Fruit fly (Drosophila melanogaster) whole organism, embryonic: ENCODE data around the gene Cpr67Fa2.

Experiments used
- CG10267 ChIP-seq: fragments of 200-800 bp; sonication (Bioruptor generic); optimal IDR thresholded peaks from 2 replicates; lab custom pipeline; 2018; ENCODE audit warnings: missing biosample characterization, mild to moderate bottlenecking, missing genetic modification characterization, moderate library complexity
- CG10274 ChIP-seq: fragments of 200-800 bp; sonication (Bioruptor generic); optimal IDR thresholded peaks from 3 replicates; lab custom pipeline; 2017; ENCODE audit warnings: missing biosample characterization, mild to moderate bottlenecking, missing genetic modification characterization
- CG10321 ChIP-seq: fragments of 200-800 bp; sonication (Bioruptor generic); IDR thresholded peaks from 2 replicates; pipeline ENCODE4 v1.3.6; 2022; ENCODE audit warnings: missing biosample characterization, missing genetic modification characterization
- CG1233 ChIP-seq: fragments of 200-800 bp; sonication (Bioruptor generic); optimal IDR thresholded peaks from 4 replicates; lab custom pipeline; 2018; ENCODE audit warnings: missing biosample characterization, mild to moderate bottlenecking, missing genetic modification characterization
- CG12744 ChIP-seq: fragments of 200-800 bp; sonication (Bioruptor generic); optimal IDR thresholded peaks from 2 replicates; lab custom pipeline; 2016; ENCODE audit warnings: missing biosample characterization, missing genetic modification characterization
- CG13424 ChIP-seq: fragments of 200-800 bp; sonication (Bioruptor generic); optimal IDR thresholded peaks from 2 replicates; lab custom pipeline; 2019; ENCODE audit warnings: missing biosample characterization, mild to moderate bottlenecking, missing genetic modification characterization, moderate library complexity
- CG14860 ChIP-seq: fragments of 200-800 bp; sonication (Bioruptor generic); IDR thresholded peaks from 3 replicates; pipeline ENCODE4 v1.3.6; 2022; ENCODE audit warnings: missing biosample characterization, missing genetic modification characterization; ENCODE audit not compliant: partially characterized antibody
- CG15269 ChIP-seq: fragments of 200-800 bp; sonication (Bioruptor generic); optimal IDR thresholded peaks from 2 replicates; lab custom pipeline; 2018; ENCODE audit warnings: missing biosample characterization, mild to moderate bottlenecking, missing genetic modification characterization, moderate library complexity
- CG15696 ChIP-seq: fragments of 200-800 bp; sonication (Bioruptor generic); optimal IDR thresholded peaks from 2 replicates; lab custom pipeline; 2019; ENCODE audit warnings: missing biosample characterization, mild to moderate bottlenecking, missing genetic modification characterization, moderate library complexity
- CG1603 ChIP-seq: fragments of 200-800 bp; sonication (Bioruptor generic); optimal IDR thresholded peaks from 2 replicates; lab custom pipeline; 2019; ENCODE audit warnings: missing biosample characterization, mild to moderate bottlenecking, missing genetic modification characterization, moderate library complexity
- CG17359 ChIP-seq: fragments of 200-800 bp; sonication (Bioruptor generic); optimal IDR thresholded peaks from 3 replicates; lab custom pipeline; 2018; ENCODE audit warnings: missing biosample characterization, mild to moderate bottlenecking, missing genetic modification characterization, moderate library complexity
- CG17568 ChIP-seq: fragments of 200-800 bp; sonication (Bioruptor generic); optimal IDR thresholded peaks from 2 replicates; lab custom pipeline; 2018; ENCODE audit warnings: missing biosample characterization, mild to moderate bottlenecking, missing genetic modification characterization, moderate library complexity
- CG30431 ChIP-seq: fragments of 200-800 bp; sonication (Bioruptor generic); optimal IDR thresholded peaks from 2 replicates; lab custom pipeline; 2017; ENCODE audit warnings: missing biosample characterization, missing genetic modification characterization
- CG31441 ChIP-seq: fragments of 200-800 bp; sonication (Bioruptor generic); IDR thresholded peaks from 2 replicates; pipeline ENCODE4 v1.3.6; 2022; ENCODE audit warnings: missing biosample characterization, missing genetic modification characterization
- CG33213 ChIP-seq: fragments of 200-800 bp; sonication (Bioruptor generic); optimal IDR thresholded peaks from 3 replicates; lab custom pipeline; 2016; ENCODE audit warnings: missing biosample characterization, missing genetic modification characterization
- CG34224 ChIP-seq: fragments of 200-800 bp; sonication (Bioruptor generic); IDR thresholded peaks from 3 replicates; pipeline ENCODE4 v1.3.6; 2022; ENCODE audit warnings: missing biosample characterization, missing genetic modification characterization; ENCODE audit not compliant: partially characterized antibody
- CG4360 ChIP-seq: fragments of 200-800 bp; sonication (Bioruptor generic); IDR thresholded peaks from 2 replicates; pipeline ENCODE4 v1.3.6; 2022; ENCODE audit warnings: missing biosample characterization, missing genetic modification characterization
- CG4820 ChIP-seq: fragments of 200-800 bp; sonication (Bioruptor generic); optimal IDR thresholded peaks from 3 replicates; lab custom pipeline; 2016; ENCODE audit warnings: missing biosample characterization, missing genetic modification characterization
- CG5953 ChIP-seq: fragments of 200-800 bp; sonication (Bioruptor generic); IDR thresholded peaks from 2 replicates; pipeline ENCODE4 v1.3.6; 2022; ENCODE audit warnings: missing biosample characterization, missing genetic modification characterization
- CG6654 ChIP-seq: fragments of 200-800 bp; sonication (Bioruptor generic); optimal IDR thresholded peaks from 2 replicates; lab custom pipeline; 2017; ENCODE audit warnings: missing biosample characterization, mild to moderate bottlenecking, missing genetic modification characterization
- CG7556 ChIP-seq: fragments of 200-800 bp; sonication (Bioruptor generic); optimal IDR thresholded peaks from 2 replicates; lab custom pipeline; 2017; ENCODE audit warnings: missing biosample characterization, mild to moderate bottlenecking, missing genetic modification characterization
- CG8359 ChIP-seq: fragments of 200-800 bp; sonication (Bioruptor generic); optimal IDR thresholded peaks from 2 replicates; lab custom pipeline; 2017; ENCODE audit warnings: missing biosample characterization, mild to moderate bottlenecking, missing genetic modification characterization, borderline replicate concordance
- CG8765 ChIP-seq: fragments of 200-800 bp; sonication (Bioruptor generic); IDR thresholded peaks from 2 replicates; pipeline ENCODE4 v1.3.6; 2022; ENCODE audit warnings: missing biosample characterization, missing genetic modification characterization
- Camta ChIP-seq: fragments of 200-800 bp; sonication (Bioruptor generic); optimal IDR thresholded peaks from 2 replicates; lab custom pipeline; 2016; ENCODE audit warnings: missing biosample characterization, missing genetic modification characterization
- Doc3 ChIP-seq: fragments of 200-800 bp; sonication (Bioruptor generic); IDR thresholded peaks from 3 replicates; pipeline ENCODE4 v1.3.6; 2022; ENCODE audit warnings: missing biosample characterization, missing genetic modification characterization; ENCODE audit not compliant: partially characterized antibody
- E2f1 ChIP-seq: fragments of 200-800 bp; sonication (Bioruptor generic); IDR thresholded peaks from 2 replicates; pipeline ENCODE4 v1.3.6; 2022; ENCODE audit warnings: missing biosample characterization, missing genetic modification characterization
- Fer1 ChIP-seq: fragments of 200-800 bp; sonication (Bioruptor generic); optimal IDR thresholded peaks from 2 replicates; lab custom pipeline; 2017; ENCODE audit warnings: missing biosample characterization, mild to moderate bottlenecking, missing genetic modification characterization
- Hand ChIP-seq: fragments of 200-800 bp; sonication (Bioruptor generic); optimal IDR thresholded peaks from 2 replicates; lab custom pipeline; 2017; ENCODE audit warnings: mild to moderate bottlenecking, missing biosample characterization, missing genetic modification reagents, missing genetic modification characterization
- HmgD ChIP-seq: fragments of 200-800 bp; sonication (Bioruptor generic); optimal IDR thresholded peaks from 3 replicates; lab custom pipeline; 2016; ENCODE audit warnings: missing biosample characterization, missing genetic modification characterization
- Hsf ChIP-seq: fragments of 200-800 bp; sonication (Bioruptor generic); optimal IDR thresholded peaks from 3 replicates; lab custom pipeline; 2016; ENCODE audit warnings: missing biosample characterization, missing genetic modification characterization
- Lim3 ChIP-seq: fragments of 200-800 bp; sonication (Bioruptor generic); IDR thresholded peaks from 2 replicates; pipeline ENCODE4 v1.3.6; 2022; ENCODE audit warnings: missing biosample characterization, missing genetic modification characterization
- Myb ChIP-seq: fragments of 200-800 bp; sonication (Bioruptor generic); optimal IDR thresholded peaks from 2 replicates; lab custom pipeline; 2016; ENCODE audit warnings: missing biosample characterization, missing genetic modification characterization
- NC2α ChIP-seq: fragments of 200-800 bp; sonication (Bioruptor generic); optimal IDR thresholded peaks from 2 replicates; lab custom pipeline; 2016; ENCODE audit warnings: missing biosample characterization, missing genetic modification characterization
- NC2β ChIP-seq: fragments of 200-800 bp; sonication (Bioruptor generic); optimal IDR thresholded peaks from 2 replicates; lab custom pipeline; 2016; ENCODE audit warnings: missing biosample characterization, missing genetic modification characterization
- Spps ChIP-seq: fragments of 200-800 bp; sonication (Bioruptor generic); optimal IDR thresholded peaks from 2 replicates; lab custom pipeline; 2018; ENCODE audit warnings: missing biosample characterization, mild to moderate bottlenecking, missing genetic modification characterization
- ash1 ChIP-seq: fragments of 200-800 bp; sonication (Bioruptor generic); optimal IDR thresholded peaks from 2 replicates; lab custom pipeline; 2018; ENCODE audit warnings: missing biosample characterization, mild to moderate bottlenecking, missing genetic modification characterization
- cwo ChIP-seq: fragments of 200-800 bp; sonication (Bioruptor generic); optimal IDR thresholded peaks from 3 replicates; lab custom pipeline; 2017; ENCODE audit warnings: missing biosample characterization, missing genetic modification characterization, mild to moderate bottlenecking, moderate library complexity, missing genetic modification reagents
- exex ChIP-seq: fragments of 200-800 bp; sonication (Bioruptor generic); optimal IDR thresholded peaks from 4 replicates; lab custom pipeline; 2018; ENCODE audit warnings: missing biosample characterization, mild to moderate bottlenecking, missing genetic modification characterization, moderate library complexity
- eyg ChIP-seq: fragments of 200-800 bp; sonication (Bioruptor generic); optimal IDR thresholded peaks from 3 replicates; lab custom pipeline; 2016; ENCODE audit warnings: missing biosample characterization, missing genetic modification characterization
- gro ChIP-seq: fragments of 200-800 bp; sonication (Bioruptor generic); optimal IDR thresholded peaks from 2 replicates; lab custom pipeline; 2016; ENCODE audit warnings: missing biosample characterization, missing genetic modification characterization
- gt ChIP-seq: fragments of 200-800 bp; sonication (Bioruptor generic); IDR thresholded peaks from 2 replicates; pipeline ENCODE4 v1.3.6; 2022; ENCODE audit warnings: missing biosample characterization, missing genetic modification characterization
- ham ChIP-seq: fragments of 200-800 bp; sonication (Bioruptor generic); IDR thresholded peaks from 2 replicates; pipeline ENCODE4 v1.3.6; 2022; ENCODE audit warnings: missing biosample characterization, missing genetic modification characterization
- jing ChIP-seq: fragments of 200-800 bp; sonication (Bioruptor generic); optimal IDR thresholded peaks from 2 replicates; lab custom pipeline; 2018; ENCODE audit warnings: missing biosample characterization, mild to moderate bottlenecking, missing genetic modification characterization
- otp ChIP-seq: fragments of 200-800 bp; sonication (Bioruptor generic); IDR thresholded peaks from 3 replicates; pipeline ENCODE4, ENCODE4 v1.3.6; 2022; ENCODE audit warnings: missing biosample characterization, missing genetic modification characterization
- p53 ChIP-seq: fragments of 200-800 bp; sonication (Bioruptor generic); optimal IDR thresholded peaks from 2 replicates; lab custom pipeline; 2016; ENCODE audit warnings: missing biosample characterization, missing genetic modification characterization
- peb ChIP-seq: fragments of 200-800 bp; sonication (Bioruptor generic); IDR thresholded peaks from 2 replicates; pipeline ENCODE4 v1.3.6; 2022; ENCODE audit warnings: missing biosample characterization, missing genetic modification characterization
- psq ChIP-seq: fragments of 200-800 bp; sonication (Bioruptor generic); optimal IDR thresholded peaks from 2 replicates; lab custom pipeline; 2017; ENCODE audit warnings: missing biosample characterization, missing genetic modification characterization
- repo ChIP-seq: fragments of 200-800 bp; sonication (Bioruptor generic); optimal IDR thresholded peaks from 2 replicates; lab custom pipeline; 2016; ENCODE audit warnings: missing biosample characterization, missing genetic modification characterization
- rib ChIP-seq: fragments of 200-800 bp; sonication (Bioruptor generic); IDR thresholded peaks from 2 replicates; pipeline ENCODE4 v1.3.6; 2022; ENCODE audit warnings: missing biosample characterization, missing genetic modification characterization
- stwl ChIP-seq: fragments of 200-800 bp; sonication (Bioruptor generic); optimal IDR thresholded peaks from 3 replicates; lab custom pipeline; 2018; ENCODE audit warnings: missing biosample characterization, mild to moderate bottlenecking, missing genetic modification characterization, moderate library complexity
- tio ChIP-seq: fragments of 200-800 bp; sonication (Bioruptor generic); optimal IDR thresholded peaks from 2 replicates; lab custom pipeline; 2017; ENCODE audit warnings: missing biosample characterization, missing genetic modification characterization, inconsistent platforms
- yki ChIP-seq: fragments of >200 bp; optimal IDR thresholded peaks from 3 replicates; lab custom pipeline; 2018

Cpr67Fa2 gene

dm6 chr3L:10843273-10843672, 48.2 kb upstream of the Cpr67Fa2 start (continued):
- TF ChIP-seq CG6654, result peak; percentile 21
- peak; percentile 54 for TF ChIP-seq Fer1 (GFP tag; lab: Kevin White, UChicago)
- no peak for TF ChIP-seq repo (GFP tag; lab: Kevin White, UChicago)
- no peak for TF ChIP-seq CG14860 (GFP tag; lab: Robert Waterston, UW)
- TF ChIP-seq gt (GFP tag; lab: Robert Waterston, UW), result no peak
- TF ChIP-seq psq, result no peak
- peak; percentile 41 for TF ChIP-seq CG30431
- no peak for TF ChIP-seq rib (GFP tag; lab: Robert Waterston, UW)
- no peak for TF ChIP-seq CG34224 (GFP tag; lab: Robert Waterston, UW)
- no peak for TF ChIP-seq Hsf (GFP tag; lab: Kevin White, UChicago)
- TF ChIP-seq CG1233 (GFP tag; lab: Kevin White, UChicago), result peak; percentile 11
- no peak for TF ChIP-seq Myb (GFP tag; lab: Kevin White, UChicago)
- peak; percentile 72 for TF ChIP-seq CG13424 (tag; lab: Kevin White, UChicago)
- TF ChIP-seq CG17359 (tag; lab: Kevin White, UChicago), result peak; percentile 62
- peak; percentile 10 for TF ChIP-seq CG1603 (tag; lab: Kevin White, UChicago)
- no peak for TF ChIP-seq CG33213 (GFP tag; lab: Kevin White, UChicago)
- peak; percentile 78 for TF ChIP-seq CG31441 (GFP tag; lab: Robert Waterston, UW)
- TF ChIP-seq jing (GFP tag; lab: Kevin White, UChicago), result no peak
- TF ChIP-seq CG4820 (GFP tag; lab: Kevin White, UChicago), result peak; percentile 47
- TF ChIP-seq NC2β, result no peak
- TF ChIP-seq otp (GFP tag; lab: Robert Waterston, UW), result no peak
- peak; percentile 37 for TF ChIP-seq tio (GFP tag; lab: Kevin White, UChicago)
- no peak for TF ChIP-seq E2f1 (GFP tag; lab: Robert Waterston, UW)
- TF ChIP-seq Spps, result peak; percentile 73
- no peak for TF ChIP-seq Lim3 (GFP tag; lab: Robert Waterston, UW)
- TF ChIP-seq CG7556 (GFP tag; lab: Kevin White, UChicago), result peak; percentile 82
- TF ChIP-seq stwl (tag; lab: Kevin White, UChicago), result peak; percentile 2
- TF ChIP-seq Camta (GFP tag; lab: Kevin White, UChicago), result no peak
- no peak for TF ChIP-seq CG12744 (GFP tag; lab: Kevin White, UChicago)
- TF ChIP-seq eyg, result no peak
- TF ChIP-seq yki, result no peak
- TF ChIP-seq Hand (GFP tag; lab: Kevin White, UChicago), result no peak
- TF ChIP-seq CG10274, result no peak
- TF ChIP-seq peb, result no peak
- TF ChIP-seq CG10267 (tag; lab: Kevin White, UChicago), result peak; percentile 81
- no peak for TF ChIP-seq CG10321 (GFP tag; lab: Robert Waterston, UW)
- no peak for TF ChIP-seq ash1 (GFP tag; lab: Kevin White, UChicago)
- TF ChIP-seq CG15269 (tag; lab: Kevin White, UChicago), result peak; percentile 42
- TF ChIP-seq NC2α (GFP tag; lab: Kevin White, UChicago), result no peak
- TF ChIP-seq CG5953 (GFP tag; lab: Robert Waterston, UW), result no peak
- TF ChIP-seq ham (GFP tag; lab: Robert Waterston, UW), result no peak
- TF ChIP-seq CG8359 (GFP tag; lab: Kevin White, UChicago), result no peak
- TF ChIP-seq gro (GFP tag; lab: Kevin White, UChicago), result no peak
- no peak for TF ChIP-seq p53
- TF ChIP-seq cwo, result peak; percentile 6
- TF ChIP-seq HmgD (GFP tag; lab: Kevin White, UChicago), result no peak
- peak; percentile 36 for TF ChIP-seq CG17568
- TF ChIP-seq CG4360 (GFP tag; lab: Robert Waterston, UW), result no peak
- TF ChIP-seq Doc3 (GFP tag; lab: Robert Waterston, UW), result no peak
- no peak for TF ChIP-seq CG8765
- TF ChIP-seq CG15696, result peak; percentile 81
- TF ChIP-seq exex, result no peak
